Fruit fly (Drosophila melanogaster): ENCODE data around the gene Dci.

DNA sequence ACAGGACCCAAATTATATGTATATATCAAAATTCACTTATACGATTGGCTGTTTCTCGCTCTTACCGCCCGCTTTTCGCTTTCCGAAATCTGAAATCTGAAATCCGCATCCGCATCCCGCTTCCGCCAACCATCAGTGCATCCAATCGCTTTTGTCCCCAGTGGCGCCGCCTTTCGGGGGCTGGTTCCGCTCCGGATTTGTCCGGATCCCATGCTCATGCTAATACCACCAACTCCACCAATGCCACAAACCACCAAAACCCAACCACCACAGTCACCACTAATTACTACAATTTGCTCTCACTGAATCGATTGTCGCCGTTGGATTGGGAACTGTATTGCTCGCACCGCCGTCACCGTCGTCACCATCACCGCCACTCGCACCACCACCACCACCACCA is 17.7 kb downstream of the Dci start:
- TF ChIP-seq ovo (GFP tag; optimal IDR thresholded peaks at IDR 0.05): no peak
- no peak for TF ChIP-seq CG1620 (GFP tag; optimal IDR thresholded peaks at IDR 0.05)
- TF ChIP-seq Mnt (GFP tag; optimal IDR thresholded peaks at IDR 0.05): no peak
- no peak for TF ChIP-seq CG7045 (GFP tag; optimal IDR thresholded peaks at IDR 0.05)
- no peak for TF ChIP-seq tj (GFP tag; optimal IDR thresholded peaks at IDR 0.05)
- no peak for TF ChIP-seq CG12768 (GFP tag; optimal IDR thresholded peaks at IDR 0.05)
- no peak for TF ChIP-seq CG14711 (tag; optimal IDR thresholded peaks at IDR 0.05)
- TF ChIP-seq Hr96 (GFP tag; optimal IDR thresholded peaks at IDR 0.05): no peak
- TF ChIP-seq kay (GFP tag; ENCODE audit: borderline replicate concordance): no peak

All from whole organism, adult.